Worm (Caenorhabditis elegans) whole organism, L1 larva: Measurements from ENCODE around the gene vps-22.

Experiments
- C04F5.9 ChIP-seq: sonication (generic microtip); optimal IDR thresholded peaks from 2 replicates; lab custom pipeline; 2016; ENCODE audit warnings: missing genetic modification characterization, missing compliant biosample characterization
- F16B12.6 ChIP-seq: fragments of 150-350 bp; optimal IDR thresholded peaks from 2 replicates; lab custom pipeline; 2014; ENCODE audit warnings: missing biosample characterization, missing genetic modification characterization
- Y116A8C.19 ChIP-seq: sonication (generic microtip); optimal IDR thresholded peaks from 2 replicates; lab custom pipeline; 2016; ENCODE audit warnings: missing compliant biosample characterization, missing genetic modification characterization, borderline replicate concordance
- aly-2 ChIP-seq: fragments of 150-350 bp; optimal IDR thresholded peaks from 2 replicates; lab custom pipeline; 2014; ENCODE audit warnings: missing biosample characterization, missing genetic modification characterization
- ama-1 ChIP-seq: fragments of 150-350 bp; optimal IDR thresholded peaks from 2 replicates; lab custom pipeline; 2014
- ceh-88 ChIP-seq: fragments of 200-800 bp; sonication (Bioruptor generic); IDR thresholded peaks from 2 replicates; pipeline ENCODE4 v1.3.6; 2022; ENCODE audit warnings: missing genetic modification characterization, missing compliant biosample characterization
- ces-1 ChIP-seq: fragments of 150-350 bp; optimal IDR thresholded peaks from 2 replicates; lab custom pipeline; 2014; ENCODE audit warnings: missing biosample characterization, missing genetic modification reagents, missing genetic modification characterization
- dpl-1 ChIP-seq, 3 experiments: fragments of 150-350 bp in 2 of 3; sonication (generic microtip) in 1 of 3; optimal IDR thresholded peaks; 2 replicates each; lab custom pipeline; 2014 to 2017; ENCODE audit warnings: missing biosample characterization in 3 of 3, missing genetic modification characterization in 3 of 3, missing genetic modification reagents in 3 of 3
- dsc-1 ChIP-seq: sonication (generic microtip); optimal IDR thresholded peaks from 2 replicates; lab custom pipeline; 2016; ENCODE audit warnings: mild to moderate bottlenecking, missing genetic modification characterization, missing compliant biosample characterization
- efl-1 ChIP-seq, 4 experiments: fragments of 150-350 bp; optimal IDR thresholded peaks in 3 of 4; peaks in 1 of 4; 1 replicate in 1 of 4; 2 replicates in 3 of 4; lab custom pipeline; 2014; ENCODE audit warnings: missing biosample characterization in 2 of 4, missing genetic modification characterization in 2 of 4, missing genetic modification reagents in 2 of 4
- egl-27 ChIP-seq, 2 experiments: fragments of 150-350 bp in 1 of 2; sonication (generic microtip); optimal IDR thresholded peaks; 3 replicates each; lab custom pipeline; 2017 to 2018; ENCODE audit warnings: missing biosample characterization in 2 of 2, missing genetic modification characterization in 2 of 2, missing genetic modification reagents in 2 of 2
- fkh-4 ChIP-seq: sonication (generic microtip); optimal IDR thresholded peaks from 2 replicates; lab custom pipeline; 2016; ENCODE audit warnings: missing compliant biosample characterization, missing genetic modification characterization, borderline replicate concordance
- fkh-8 ChIP-seq: sonication (generic microtip); optimal IDR thresholded peaks from 2 replicates; lab custom pipeline; 2016; ENCODE audit warnings: mild to moderate bottlenecking, missing genetic modification characterization, missing compliant biosample characterization
- grh-1 ChIP-seq: fragments of 200-800 bp; sonication (Bioruptor generic); IDR thresholded peaks from 2 replicates; pipeline ENCODE4 v1.3.6; 2022; ENCODE audit warnings: missing genetic modification reagents, missing genetic modification characterization, missing compliant biosample characterization
- hlh-4 ChIP-seq: sonication (generic microtip); optimal IDR thresholded peaks from 2 replicates; lab custom pipeline; 2016; ENCODE audit warnings: mild to moderate bottlenecking, missing genetic modification characterization, missing compliant biosample characterization
- lin-14 ChIP-seq: fragments of 200-800 bp; sonication (Bioruptor generic); optimal IDR thresholded peaks from 2 replicates; lab custom pipeline; 2018; ENCODE audit warnings: mild to moderate bottlenecking, missing genetic modification characterization, moderate library complexity, missing compliant biosample characterization
- lin-35 ChIP-seq, 2 experiments: fragments of 150-350 bp; optimal IDR thresholded peaks; 2 replicates each; lab custom pipeline; 2014; ENCODE audit warnings: missing biosample characterization in 2 of 2, missing genetic modification characterization in 2 of 2, missing genetic modification reagents in 2 of 2
- lin-39 ChIP-seq: fragments of 150-350 bp; optimal IDR thresholded peaks from 2 replicates; lab custom pipeline; 2014; ENCODE audit warnings: missing biosample characterization, missing genetic modification reagents, missing genetic modification characterization
- lsy-2 ChIP-seq, 2 experiments: fragments of 150-350 bp; optimal IDR thresholded peaks; 2 replicates each; lab custom pipeline; 2014; ENCODE audit warnings: missing biosample characterization in 2 of 2, missing genetic modification characterization in 2 of 2
- mep-1 ChIP-seq: fragments of 150-350 bp; optimal IDR thresholded peaks from 2 replicates; lab custom pipeline; 2014; ENCODE audit warnings: missing biosample characterization, missing genetic modification characterization
- nhr-19 ChIP-seq: fragments of 200-800 bp; sonication (Bioruptor generic); conservative IDR thresholded peaks from 2 replicates; pipeline ENCODE4 v1.3.6; 2022; ENCODE audit warnings: missing genetic modification characterization, missing compliant biosample characterization
- nhr-20 ChIP-seq: sonication (generic microtip); optimal IDR thresholded peaks from 2 replicates; lab custom pipeline; 2016; ENCODE audit warnings: mild to moderate bottlenecking, missing genetic modification characterization, missing compliant biosample characterization
- nhr-47 ChIP-seq: sonication (generic microtip); optimal IDR thresholded peaks from 2 replicates; lab custom pipeline; 2016; ENCODE audit warnings: mild to moderate bottlenecking, missing genetic modification characterization, moderate library complexity, missing compliant biosample characterization
- nhr-71 ChIP-seq: sonication (generic microtip); optimal IDR thresholded peaks from 2 replicates; lab custom pipeline; 2016; ENCODE audit warnings: mild to moderate bottlenecking, missing genetic modification characterization, moderate library complexity, missing compliant biosample characterization
- nhr-76 ChIP-seq: sonication (generic microtip); optimal IDR thresholded peaks from 2 replicates; lab custom pipeline; 2017; ENCODE audit warnings: missing biosample characterization, missing genetic modification characterization
- nhr-77 ChIP-seq: fragments of 150-350 bp; optimal IDR thresholded peaks from 2 replicates; lab custom pipeline; 2014; ENCODE audit warnings: missing biosample characterization, missing genetic modification characterization
- nhr-84 ChIP-seq: sonication (generic microtip); optimal IDR thresholded peaks from 2 replicates; lab custom pipeline; 2017; ENCODE audit warnings: missing biosample characterization, missing genetic modification characterization
- nhr-85 ChIP-seq: sonication (generic microtip); peaks from one replicate; lab custom pipeline; 2016; ENCODE audit warnings: missing genetic modification characterization, inconsistent platforms, missing compliant biosample characterization
- nhr-90 ChIP-seq: sonication (generic microtip); optimal IDR thresholded peaks from 2 replicates; lab custom pipeline; 2016; ENCODE audit warnings: mild to moderate bottlenecking, missing genetic modification characterization, missing compliant biosample characterization; ENCODE audit not compliant: poor library complexity
- rnt-1 ChIP-seq: sonication (generic microtip); optimal IDR thresholded peaks from 2 replicates; lab custom pipeline; 2016; ENCODE audit warnings: mild to moderate bottlenecking, missing genetic modification characterization, moderate library complexity, missing compliant biosample characterization
- snpc-4 ChIP-seq: fragments of 150-350 bp; optimal IDR thresholded peaks from 2 replicates; lab custom pipeline; 2014; ENCODE audit warnings: missing biosample characterization, missing genetic modification characterization
- snu-23 ChIP-seq: sonication (generic microtip); optimal IDR thresholded peaks from 2 replicates; lab custom pipeline; 2016; ENCODE audit warnings: missing genetic modification characterization, missing compliant biosample characterization
- sptf-1 ChIP-seq: fragments of 150-350 bp; optimal IDR thresholded peaks from 2 replicates; lab custom pipeline; 2014; ENCODE audit warnings: missing biosample characterization, missing genetic modification characterization
- sup-37 ChIP-seq: fragments of 200-800 bp; sonication (Bioruptor generic); optimal IDR thresholded peaks from 2 replicates; lab custom pipeline; 2018; ENCODE audit warnings: mild to moderate bottlenecking, missing genetic modification characterization, missing compliant biosample characterization
- swsn-7 ChIP-seq: sonication (generic microtip); optimal IDR thresholded peaks from 2 replicates; lab custom pipeline; 2016; ENCODE audit warnings: missing genetic modification characterization, missing compliant biosample characterization
- tbx-2 ChIP-seq: sonication (generic microtip); optimal IDR thresholded peaks from 2 replicates; lab custom pipeline; 2016; ENCODE audit warnings: missing genetic modification characterization, missing compliant biosample characterization
- unc-130 ChIP-seq: fragments of 150-350 bp; optimal IDR thresholded peaks from 2 replicates; lab custom pipeline; 2017; ENCODE audit warnings: missing biosample characterization, missing genetic modification characterization, inconsistent platforms
- unc-30 ChIP-seq: sonication (generic microtip); optimal IDR thresholded peaks from 2 replicates; lab custom pipeline; 2017; ENCODE audit warnings: missing biosample characterization, missing genetic modification characterization
- unc-86 ChIP-seq: sonication (generic microtip); optimal IDR thresholded peaks from 2 replicates; lab custom pipeline; 2016; ENCODE audit warnings: missing genetic modification characterization, missing compliant biosample characterization
- unc-98 ChIP-seq: fragments of 200-800 bp; sonication (Bioruptor generic); IDR thresholded peaks from 2 replicates; pipeline ENCODE4 v1.3.6; 2022; ENCODE audit warnings: missing genetic modification characterization, missing compliant biosample characterization
- vab-15 ChIP-seq: sonication (generic microtip); optimal IDR thresholded peaks from 2 replicates; lab custom pipeline; 2017; ENCODE audit warnings: missing genotype, mild to moderate bottlenecking, missing genetic modification characterization, missing compliant biosample characterization
- zag-1 ChIP-seq: fragments of 150-350 bp; optimal IDR thresholded peaks from 2 replicates; lab custom pipeline; 2014; ENCODE audit warnings: missing biosample characterization, missing genetic modification characterization
- ztf-11 ChIP-seq, 2 experiments: sonication (generic microtip); optimal IDR thresholded peaks; 2 replicates each; lab custom pipeline; 2016 to 2017; ENCODE audit warnings: missing genetic modification characterization in 2 of 2, missing biosample characterization in 1 of 2, missing compliant biosample characterization in 1 of 2

vps-22 gene

ce11 chrIII:4924134-4924533, 38.2 kb downstream of the vps-22 start:
- no peak for TF ChIP-seq ztf-11 (tag; optimal IDR thresholded peaks at IDR 0.05; lab: Kevin White, UChicago)
- TF ChIP-seq fkh-4 (tag; lab: Kevin White, UChicago) = no peak
- TF ChIP-seq egl-27 (tag; optimal IDR thresholded peaks at IDR 0.05; lab: Kevin White, UChicago) = no peak
- no peak for TF ChIP-seq unc-86 (tag; lab: Kevin White, UChicago)
- no peak for TF ChIP-seq rnt-1 (tag; lab: Kevin White, UChicago)
- TF ChIP-seq sptf-1 (tag; lab: Kevin White, UChicago) = no peak
- no peak for TF ChIP-seq lsy-2 (tag; optimal IDR thresholded peaks at IDR 0.05; lab: Kevin White, UChicago)
- no peak for TF ChIP-seq nhr-77 (tag; lab: Kevin White, UChicago)
- no peak for TF ChIP-seq swsn-7 (tag; lab: Kevin White, UChicago)
- no peak for TF ChIP-seq nhr-84 (tag; lab: Kevin White, UChicago)
- no peak for TF ChIP-seq nhr-20 (tag; lab: Kevin White, UChicago)
- no peak for TF ChIP-seq nhr-76 (tag; lab: Kevin White, UChicago)
- TF ChIP-seq F16B12.6 = no peak
- TF ChIP-seq unc-30 (tag; lab: Kevin White, UChicago) = no peak
- no peak for TF ChIP-seq mep-1
- no peak for TF ChIP-seq vab-15 (tag; lab: Kevin White, UChicago)
- no peak for TF ChIP-seq lin-14
- no peak for TF ChIP-seq hlh-4 (tag; lab: Kevin White, UChicago)

ce11 chrIII:4922020-4922419, 40.3 kb downstream of the vps-22 start, which contains the start of gene mmab-1:
mmab-1 (minus strand) TSS chrIII:4922114.
- TF ChIP-seq tbx-2 (tag; lab: Kevin White, UChicago) (peak; percentile 4), dpl-1 (GFP tag; optimal IDR thresholded peaks at IDR 0.05; lab: Kevin White, UChicago) (peak in 1 of 3 experiments; percentile 11), nhr-47 (peak; percentile 57), nhr-71 (tag; lab: Kevin White, UChicago) (peak; percentile 59), swsn-7 (tag; lab: Kevin White, UChicago) (peak; percentile 19), lsy-2 (tag; optimal IDR thresholded peaks at IDR 0.05; lab: Kevin White, UChicago) (peak in 1 of 2 experiments; percentile 18), dsc-1 (tag; lab: Kevin White, UChicago) (peak; percentile 15), nhr-90 (tag; lab: Kevin White, UChicago) (peak; percentile 60), grh-1 (GFP tag; lab: Robert Waterston, UW) (peak; percentile 51), fkh-8 (tag; lab: Kevin White, UChicago) (peak; percentile 36), lin-35 (GFP tag; optimal IDR thresholded peaks at IDR 0.05; lab: Kevin White, UChicago) (peak in 1 of 2 experiments; percentile 8), snu-23 (GFP tag; lab: Kevin White, UChicago) (peak; percentile 36), efl-1 (optimal IDR thresholded peaks at IDR 0.05; lab: Kevin White, UChicago) (peak; percentile 15 to 30), efl-1 (GFP tag; optimal IDR thresholded peaks at IDR 0.05 in 1 of 2; lab: Kevin White, UChicago) (peak in 1 of 2 experiments; percentile 91), nhr-20 (tag; lab: Kevin White, UChicago) (peak; percentile 18), ceh-88 (peak; percentile 8; the same call in 1 of the 2 replicates), nhr-19 (GFP tag; lab: Robert Waterston, UW) (peak; percentile 66)

ce11 chrIII:4920221-4920620, 42.1 kb downstream of the vps-22 start, which contains the start of gene ula-1:
ula-1 (minus strand) TSS chrIII:4920321.
- TF ChIP-seq ceh-88 = no peak
- no peak for TF ChIP-seq C04F5.9 (tag; lab: Kevin White, UChicago)
- TF ChIP-seq aly-2 (tag; lab: Kevin White, UChicago) = no peak
- no peak for TF ChIP-seq unc-98 (GFP tag; lab: Robert Waterston, UW)
- no peak for TF ChIP-seq nhr-20 (tag; lab: Kevin White, UChicago)
- TF ChIP-seq efl-1 (optimal IDR thresholded peaks at IDR 0.05; lab: Kevin White, UChicago) = no peak
- TF ChIP-seq efl-1 (GFP tag; optimal IDR thresholded peaks at IDR 0.05 in 1 of 2; lab: Kevin White, UChicago) = no peak
- no peak for TF ChIP-seq lin-39 (tag; lab: Kevin White, UChicago)
- TF ChIP-seq fkh-4 (tag; lab: Kevin White, UChicago) = no peak
- TF ChIP-seq ama-1 (lab: Kevin White, UChicago) = no peak
- TF ChIP-seq zag-1 (tag; lab: Kevin White, UChicago) = no peak
- no peak for TF ChIP-seq nhr-71 (tag; lab: Kevin White, UChicago)
- no peak for TF ChIP-seq unc-130 (tag; lab: Kevin White, UChicago)
- no peak for TF ChIP-seq Y116A8C.19
- no peak for TF ChIP-seq sup-37 (GFP tag; lab: Kevin White, UChicago)
- no peak for TF ChIP-seq lin-14
- TF ChIP-seq snpc-4 (tag; lab: Kevin White, UChicago) = no peak
- no peak for TF ChIP-seq nhr-76 (tag; lab: Kevin White, UChicago)
- no peak for TF ChIP-seq nhr-85 (tag; lab: Kevin White, UChicago)
- no peak for TF ChIP-seq ces-1 (GFP tag; lab: Kevin White, UChicago)
